Fruit fly (Drosophila melanogaster): ENCODE results near the gene CG18048.

The CG18048 gene

DNA sequence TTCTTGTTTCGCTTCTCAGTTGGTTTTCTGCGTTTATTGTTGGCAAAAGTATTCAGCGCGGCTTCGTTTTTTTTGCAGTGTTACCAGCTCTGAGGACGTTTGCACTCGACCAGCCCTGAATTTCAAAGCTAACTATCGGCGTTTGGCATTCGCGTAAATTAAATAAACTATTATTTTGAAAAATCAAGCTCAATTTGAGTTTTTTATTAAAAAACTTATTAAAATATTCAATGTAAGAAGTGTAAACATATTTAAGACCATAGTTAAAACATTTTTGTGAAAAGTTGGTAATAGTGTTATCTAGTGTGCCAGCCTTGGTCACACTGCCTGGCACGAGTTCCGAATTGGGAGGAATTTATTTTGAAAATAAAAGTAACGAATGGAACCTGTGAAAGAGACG lies at the start of gene CG18048, which contains the start of gene SmD2 (continued):
- TF ChIP-seq CG4617 (GFP tag; optimal IDR thresholded peaks at IDR 0.05; ENCODE audit: borderline replicate concordance) (peak; percentile 79), CG10366 (GFP tag; IDR thresholded peaks at IDR 0.05) (no peak), grn (GFP tag; optimal IDR thresholded peaks at IDR 0.05) (no peak), lbe (GFP tag; optimal IDR thresholded peaks at IDR 0.05) (no peak), CG7357 (GFP tag; IDR thresholded peaks at IDR 0.05) (no peak), YL-1 (GFP tag; optimal IDR thresholded peaks at IDR 0.05) (peak; percentile 82), CG34376 (GFP tag; optimal IDR thresholded peaks at IDR 0.05) (no peak), cato (GFP tag; optimal IDR thresholded peaks at IDR 0.05; ENCODE audit: borderline replicate concordance) (no peak), CG17568 (GFP tag; optimal IDR thresholded peaks at IDR 0.05) (no peak), CG10267 (tag; optimal IDR thresholded peaks at IDR 0.05) (peak; percentile 66), CG31365 (tag; optimal IDR thresholded peaks at IDR 0.05) (no peak), CG32767 (GFP tag; IDR thresholded peaks at IDR 0.05) (no peak), ERR (GFP tag; optimal IDR thresholded peaks at IDR 0.05) (no peak), CG13894 (tag; optimal IDR thresholded peaks at IDR 0.05) (no peak), MTF-1 (GFP tag; optimal IDR thresholded peaks at IDR 0.05; ENCODE audit: borderline replicate concordance) (no peak), chm (GFP tag; IDR thresholded peaks at IDR 0.05) (no peak), CG10543 (GFP tag; optimal IDR thresholded peaks at IDR 0.05) (no peak), toy (GFP tag; IDR thresholded peaks at IDR 0.05) (no peak), CG14965 (GFP tag; optimal IDR thresholded peaks at IDR 0.05; ENCODE audit: borderline replicate concordance) (no peak), Sox102F (GFP tag; optimal IDR thresholded peaks at IDR 0.05) (no peak), CG4282 (GFP tag; optimal IDR thresholded peaks at IDR 0.05) (no peak), CG14014 (GFP tag; IDR thresholded peaks at IDR 0.05) (no peak), CG17612 (GFP tag; IDR thresholded peaks at IDR 0.05) (no peak), croc (GFP tag; conservative IDR thresholded peaks at IDR 0.05) (no peak), CG10431 (GFP tag; optimal IDR thresholded peaks at IDR 0.05) (no peak), maf-S (GFP tag; optimal IDR thresholded peaks at IDR 0.05) (no peak), CG2116 (GFP tag; optimal IDR thresholded peaks at IDR 0.05) (peak; percentile 59), Max (GFP tag; optimal IDR thresholded peaks at IDR 0.05) (peak; percentile 72), dmrt99B (tag; optimal IDR thresholded peaks at IDR 0.05) (no peak), CG9727 (GFP tag; optimal IDR thresholded peaks at IDR 0.05) (peak; percentile 14), gfzf (GFP tag; optimal IDR thresholded peaks at IDR 0.05) (peak; percentile 86), Xrp1 (GFP tag; IDR thresholded peaks at IDR 0.05) (no peak), salm (tag; optimal IDR thresholded peaks at IDR 0.05) (no peak), CG3847 (GFP tag; IDR thresholded peaks at IDR 0.05) (peak; percentile 54; the same call in 1 of the 2 replicates), CG12744 (GFP tag; optimal IDR thresholded peaks at IDR 0.05) (no peak), bbx (GFP tag; IDR thresholded peaks at IDR 0.05; ENCODE audit: partially characterized antibody) (no peak), Lpt (GFP tag; optimal IDR thresholded peaks at IDR 0.05) (no peak), CG2875 (GFP tag; optimal IDR thresholded peaks at IDR 0.05) (no peak), ato (GFP tag; IDR thresholded peaks at IDR 0.05; ENCODE audit: partially characterized antibody) (no peak), CG8765 (GFP tag; IDR thresholded peaks at IDR 0.05) (no peak), MBD-R2 (GFP tag; IDR thresholded peaks at IDR 0.05) (peak; percentile 92), CG9797 (GFP tag; optimal IDR thresholded peaks at IDR 0.05) (peak; percentile 88), Gug (GFP tag; IDR thresholded peaks at IDR 0.05) (no peak), Sin3A (optimal IDR thresholded peaks at IDR 0.05) (peak; percentile 90), Hmr (GFP tag; optimal IDR thresholded peaks at IDR 0.05) (no peak), bab2 (GFP tag; optimal IDR thresholded peaks at IDR 0.05) (no peak), fd64A (GFP tag; optimal IDR thresholded peaks at IDR 0.05) (no peak), CG33557 (GFP tag; optimal IDR thresholded peaks at IDR 0.05) (no peak), ssp (GFP tag; IDR thresholded peaks at IDR 0.05) (no peak; the same call in 1 of the 2 replicates), Opbp (GFP tag; IDR thresholded peaks at IDR 0.05; ENCODE audit: partially characterized antibody) (peak; percentile 65; the same call in 1 of the 3 replicates), CG18011 (GFP tag; optimal IDR thresholded peaks at IDR 0.05) (no peak)
